Fruit fly (Drosophila melanogaster): ENCODE data around the gene CG34393.

The CG34393 gene

DNA sequence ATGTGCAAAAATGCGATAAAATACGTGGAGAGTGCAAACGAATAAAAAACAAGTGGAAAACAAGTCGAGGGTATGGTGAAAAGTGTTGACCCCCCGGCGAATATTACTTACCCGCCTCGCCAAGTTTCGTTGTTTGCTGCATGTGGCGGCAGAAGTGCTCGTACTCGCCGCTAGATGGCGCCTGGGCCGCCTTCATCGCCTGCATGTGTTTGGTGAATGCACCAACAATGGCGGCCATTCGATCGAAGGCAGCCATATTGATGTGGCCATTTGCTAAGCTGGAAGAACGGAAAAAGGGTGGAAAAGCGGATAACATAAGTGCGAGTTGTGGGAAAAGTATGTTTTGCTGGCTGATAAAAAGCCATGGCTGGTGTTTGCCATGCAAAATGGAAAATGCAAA lies 17.1 kb downstream of the CG34393 start:
- TF ChIP-seq CG13204 (GFP tag; optimal IDR thresholded peaks at IDR 0.05) (no peak), Snoo (tag; optimal IDR thresholded peaks at IDR 0.05) (no peak), fd96Ca (GFP tag; IDR thresholded peaks at IDR 0.05) (no peak), Pif1B (GFP tag; optimal IDR thresholded peaks at IDR 0.05) (no peak), CG12605 (GFP tag; IDR thresholded peaks at IDR 0.05) (no peak), rn (GFP tag; IDR thresholded peaks at IDR 0.05) (no peak), CG14655 (GFP tag; optimal IDR thresholded peaks at IDR 0.05) (no peak), CG4496 (GFP tag; IDR thresholded peaks at IDR 0.05) (no peak), CG8301 (tag; optimal IDR thresholded peaks at IDR 0.05) (no peak), EcR (GFP tag; optimal IDR thresholded peaks at IDR 0.05) (no peak)

DNA sequence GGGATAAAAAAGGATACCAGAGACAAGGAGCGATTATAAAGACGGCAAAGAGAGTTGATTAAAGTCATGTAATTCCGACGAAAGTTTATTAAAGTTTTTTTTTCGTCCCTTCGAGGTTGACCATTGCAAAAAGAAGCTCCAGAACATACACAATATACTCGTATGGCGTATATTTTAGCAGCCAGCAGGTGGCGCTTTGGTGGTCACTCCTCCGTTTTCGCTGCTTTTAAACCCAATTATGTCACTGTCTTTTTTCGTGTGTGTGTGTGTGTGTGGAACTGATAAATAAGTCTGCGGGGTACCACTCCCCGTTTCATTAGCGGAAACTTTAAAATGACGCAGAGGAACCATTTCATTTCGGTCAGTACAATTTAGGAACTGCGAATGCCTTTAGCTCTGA lies 20.6 kb downstream of the CG34393 start:
- no peak for TF ChIP-seq CG14655 (GFP tag; optimal IDR thresholded peaks at IDR 0.05)
- TF ChIP-seq CG10348 (GFP tag; IDR thresholded peaks at IDR 0.05): no peak
- TF ChIP-seq CG8301 (tag; optimal IDR thresholded peaks at IDR 0.05): no peak
- no peak for TF ChIP-seq Snoo (tag; optimal IDR thresholded peaks at IDR 0.05)
- no peak for TF ChIP-seq CG12605 (GFP tag; IDR thresholded peaks at IDR 0.05)
- no peak for TF ChIP-seq Pif1A (GFP tag; optimal IDR thresholded peaks at IDR 0.05)
- no peak for TF ChIP-seq fd96Ca (GFP tag; IDR thresholded peaks at IDR 0.05)
- no peak for TF ChIP-seq CG34367 (tag; optimal IDR thresholded peaks at IDR 0.05)
- no peak for TF ChIP-seq CG13204 (GFP tag; optimal IDR thresholded peaks at IDR 0.05)
- no peak for TF ChIP-seq Pif1B (GFP tag; optimal IDR thresholded peaks at IDR 0.05)
- TF ChIP-seq CG4496 (GFP tag; IDR thresholded peaks at IDR 0.05): no peak
- no peak for TF ChIP-seq CG15710 (tag; optimal IDR thresholded peaks at IDR 0.05)

DNA sequence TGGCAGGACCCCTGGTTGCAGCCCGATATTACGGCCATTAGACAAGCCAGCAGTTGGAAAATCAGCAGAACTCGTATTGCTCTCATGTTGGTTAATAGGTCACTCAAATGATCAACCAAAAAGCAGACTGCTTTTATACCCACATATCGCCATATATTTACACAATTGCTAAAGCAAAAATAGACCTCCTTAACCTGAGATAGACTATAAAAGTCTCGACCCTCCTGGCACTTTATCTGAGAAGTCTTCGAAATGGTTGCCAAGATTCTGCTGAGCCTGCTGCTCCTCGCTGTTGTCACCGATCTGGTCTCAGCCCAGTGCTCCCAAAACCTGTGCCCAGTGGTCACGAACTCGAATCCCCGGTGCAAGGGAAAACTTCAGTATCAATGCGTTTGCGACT lies 26.6 kb downstream of the CG34393 start, which contains the start of the genes CG31698 and CG15404:
TSS of gene CG31698 (minus strand) at position 101 of the 400 bp plus-strand sequence.
TSS of gene CG15404 (plus strand) at position 233 of the 400 bp plus-strand sequence.
- TF ChIP-seq CG10348 (GFP tag; IDR thresholded peaks at IDR 0.05): no peak
- TF ChIP-seq CG17806 (tag; optimal IDR thresholded peaks at IDR 0.05): no peak
- TF ChIP-seq CG4496 (GFP tag; IDR thresholded peaks at IDR 0.05): no peak
- TF ChIP-seq CG9948 (tag; optimal IDR thresholded peaks at IDR 0.05): no peak
- TF ChIP-seq EcR (GFP tag; optimal IDR thresholded peaks at IDR 0.05): no peak
- no peak for TF ChIP-seq CG32121 (GFP tag; IDR thresholded peaks at IDR 0.05)
- TF ChIP-seq CG8159 (tag; optimal IDR thresholded peaks at IDR 0.05): no peak
- no peak for TF ChIP-seq CG15710 (tag; optimal IDR thresholded peaks at IDR 0.05)
- no peak for TF ChIP-seq CG13204 (GFP tag; optimal IDR thresholded peaks at IDR 0.05)
- TF ChIP-seq CG8301 (tag; optimal IDR thresholded peaks at IDR 0.05): no peak
- TF ChIP-seq CG14655 (GFP tag; optimal IDR thresholded peaks at IDR 0.05): no peak
- no peak for TF ChIP-seq CG34367 (tag; optimal IDR thresholded peaks at IDR 0.05)
- TF ChIP-seq D1 (tag; optimal IDR thresholded peaks at IDR 0.05): no peak
- no peak for TF ChIP-seq Pif1A (GFP tag; optimal IDR thresholded peaks at IDR 0.05)
- TF ChIP-seq gl (tag; optimal IDR thresholded peaks at IDR 0.05): no peak

DNA sequence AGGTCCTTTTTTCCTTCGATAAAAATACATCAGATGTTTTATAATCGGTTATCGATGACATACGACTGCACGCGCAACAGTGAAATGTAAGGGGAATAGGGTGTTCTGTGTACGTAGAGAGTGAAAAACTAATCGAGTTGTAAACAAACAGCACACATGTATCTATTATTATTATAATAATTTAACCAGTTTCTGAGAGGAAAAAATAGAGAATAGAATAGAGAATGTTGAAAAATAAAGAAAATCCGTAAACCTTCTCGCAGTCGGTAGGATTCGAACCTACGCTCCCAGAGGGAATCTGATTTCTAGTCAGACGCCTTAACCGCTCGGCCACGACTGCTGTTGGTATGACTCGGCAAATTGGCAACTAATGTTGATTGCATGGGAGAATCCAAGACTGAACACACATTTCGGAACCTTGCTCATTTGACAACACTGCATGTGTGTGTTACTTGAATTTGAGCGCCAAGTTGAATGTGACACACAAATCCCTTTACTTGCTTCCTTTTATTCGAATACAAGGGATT lies 27.5 kb downstream of the CG34393 start:
- TF ChIP-seq CG4496 (GFP tag; IDR thresholded peaks at IDR 0.05): no peak; the same call in 2 of the 3 replicates
- TF ChIP-seq Ets98B (GFP tag; IDR thresholded peaks at IDR 0.05): peak; percentile 47; the same call in 1 of the 2 replicates
- TF ChIP-seq CG9948 (tag; optimal IDR thresholded peaks at IDR 0.05): no peak
- no peak for TF ChIP-seq rn (GFP tag; IDR thresholded peaks at IDR 0.05)
- no peak for TF ChIP-seq EcR (GFP tag; optimal IDR thresholded peaks at IDR 0.05)
- peak; percentile 21; the same call in 1 of the 2 replicates for TF ChIP-seq CG32121 (GFP tag; IDR thresholded peaks at IDR 0.05)
- TF ChIP-seq Pif1B (GFP tag; optimal IDR thresholded peaks at IDR 0.05): peak; percentile 52
- peak; percentile 31 for TF ChIP-seq CG8159 (tag; optimal IDR thresholded peaks at IDR 0.05)
- TF ChIP-seq fd96Ca (GFP tag; IDR thresholded peaks at IDR 0.05): peak; percentile 45; the same call in 1 of the 3 replicates
- TF ChIP-seq CG12605 (GFP tag; IDR thresholded peaks at IDR 0.05): peak; percentile 49; the same call in 1 of the 2 replicates
- no peak for TF ChIP-seq CG14655 (GFP tag; optimal IDR thresholded peaks at IDR 0.05)
- TF ChIP-seq D1 (tag; optimal IDR thresholded peaks at IDR 0.05): no peak
- TF ChIP-seq CG10348 (GFP tag; IDR thresholded peaks at IDR 0.05): no peak
- no peak for TF ChIP-seq CG8301 (tag; optimal IDR thresholded peaks at IDR 0.05)
- no peak for TF ChIP-seq Snoo (tag; optimal IDR thresholded peaks at IDR 0.05)
- TF ChIP-seq CG17806 (tag; optimal IDR thresholded peaks at IDR 0.05): no peak
- peak; percentile 40 for TF ChIP-seq gl (tag; optimal IDR thresholded peaks at IDR 0.05)
- TF ChIP-seq CG15710 (tag; optimal IDR thresholded peaks at IDR 0.05): no peak
- peak; percentile 35 for TF ChIP-seq Pif1A (GFP tag; optimal IDR thresholded peaks at IDR 0.05)
- TF ChIP-seq CG34367 (tag; optimal IDR thresholded peaks at IDR 0.05): no peak
- TF ChIP-seq CG13204 (GFP tag; optimal IDR thresholded peaks at IDR 0.05): no peak

DNA sequence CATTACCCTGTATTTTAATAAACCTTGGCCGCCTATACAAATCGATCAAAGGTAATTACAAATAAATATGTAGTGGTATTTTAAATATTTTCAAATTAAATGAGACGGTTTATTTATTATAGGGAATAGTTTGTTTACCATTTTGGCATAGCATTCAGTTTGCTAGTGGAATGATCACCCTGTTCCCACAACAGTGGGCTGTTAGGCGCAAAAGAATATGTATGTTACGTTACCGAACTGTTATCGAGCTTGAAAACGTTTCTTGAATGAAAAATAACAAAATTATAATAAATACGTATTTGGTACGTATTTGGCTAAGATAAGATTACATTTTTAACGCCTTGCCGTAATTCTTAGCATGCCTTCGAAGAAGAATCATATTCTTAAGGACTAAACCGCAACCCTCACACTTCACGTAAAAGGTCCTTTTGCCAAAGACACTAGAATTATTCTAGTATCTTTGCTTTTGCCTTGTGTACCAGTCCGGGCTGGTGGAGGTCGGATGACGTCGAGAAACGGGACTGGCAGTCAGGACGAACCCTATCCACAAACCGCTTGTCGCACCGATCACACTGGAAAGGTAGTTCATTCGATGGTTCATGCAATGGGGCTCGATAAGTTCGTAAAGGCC lies 29.2 kb downstream of the CG34393 start, which contains the start of gene CG44002:
TSS of gene CG44002 (minus strand) at position 144 of the 631 bp plus-strand sequence.
- TF ChIP-seq CG32121 (GFP tag; IDR thresholded peaks at IDR 0.05) (no peak), Pif1A (GFP tag; optimal IDR thresholded peaks at IDR 0.05) (no peak), fd96Ca (GFP tag; IDR thresholded peaks at IDR 0.05) (no peak), CG12605 (GFP tag; IDR thresholded peaks at IDR 0.05) (no peak), rn (GFP tag; IDR thresholded peaks at IDR 0.05) (no peak), CG17806 (tag; optimal IDR thresholded peaks at IDR 0.05) (no peak), CG8159 (tag; optimal IDR thresholded peaks at IDR 0.05) (no peak), Snoo (tag; optimal IDR thresholded peaks at IDR 0.05) (no peak), Ets98B (GFP tag; IDR thresholded peaks at IDR 0.05) (no peak), CG13204 (GFP tag; optimal IDR thresholded peaks at IDR 0.05) (no peak)

DNA sequence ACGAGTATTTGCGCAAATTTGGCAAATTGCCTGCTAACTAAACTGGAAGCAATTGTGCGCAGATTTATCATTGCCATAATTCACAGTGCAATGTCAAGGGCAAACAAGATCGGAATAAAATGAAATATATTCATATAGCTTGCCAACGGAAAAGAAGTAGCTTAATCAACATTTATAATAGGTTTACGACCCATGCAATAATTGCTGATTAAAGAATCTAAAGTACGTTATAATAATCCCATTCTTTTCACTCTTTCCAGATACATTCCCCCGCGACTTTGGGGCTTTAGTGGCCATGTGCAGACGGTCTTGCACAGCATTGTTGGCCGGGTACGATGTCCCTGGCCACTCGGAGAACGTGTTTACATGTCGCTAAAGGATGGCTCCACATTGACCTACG lies 33.6 kb downstream of the CG34393 start:
- no peak for TF ChIP-seq CG17806 (tag; optimal IDR thresholded peaks at IDR 0.05)
- TF ChIP-seq Snoo (tag; optimal IDR thresholded peaks at IDR 0.05): no peak
- no peak for TF ChIP-seq CG9948 (tag; optimal IDR thresholded peaks at IDR 0.05)
- no peak for TF ChIP-seq CG34367 (tag; optimal IDR thresholded peaks at IDR 0.05)
- no peak for TF ChIP-seq CG8159 (tag; optimal IDR thresholded peaks at IDR 0.05)
- TF ChIP-seq CG15710 (tag; optimal IDR thresholded peaks at IDR 0.05): no peak
- TF ChIP-seq CG32121 (GFP tag; IDR thresholded peaks at IDR 0.05): no peak
- TF ChIP-seq CG12605 (GFP tag; IDR thresholded peaks at IDR 0.05): no peak
- TF ChIP-seq CG14655 (GFP tag; optimal IDR thresholded peaks at IDR 0.05): no peak
- no peak for TF ChIP-seq CG4496 (GFP tag; IDR thresholded peaks at IDR 0.05)
- TF ChIP-seq CG13204 (GFP tag; optimal IDR thresholded peaks at IDR 0.05): no peak
- TF ChIP-seq Ets98B (GFP tag; IDR thresholded peaks at IDR 0.05): no peak
- no peak for TF ChIP-seq CG8301 (tag; optimal IDR thresholded peaks at IDR 0.05)
- TF ChIP-seq EcR (GFP tag; optimal IDR thresholded peaks at IDR 0.05): no peak
- no peak for TF ChIP-seq rn (GFP tag; IDR thresholded peaks at IDR 0.05)
- no peak for TF ChIP-seq fd96Ca (GFP tag; IDR thresholded peaks at IDR 0.05)
- TF ChIP-seq Pif1B (GFP tag; optimal IDR thresholded peaks at IDR 0.05): no peak

Data from whole organism, pupa.